Worm (Caenorhabditis elegans) whole organism, young adult: Measurements from ENCODE around the gene nhr-258.

Experiments used
- B0035.1 ChIP-seq: sonication (generic microtip); optimal IDR thresholded peaks from 2 replicates; lab custom pipeline; 2016; ENCODE audit warnings: missing genetic modification characterization, mild to moderate bottlenecking, missing compliant biosample characterization, missing genotype, missing genetic modification reagents
- K11D2.4 ChIP-seq: fragments of 200-800 bp; sonication (Bioruptor generic); IDR thresholded peaks from 2 replicates; pipeline ENCODE4 v1.3.6; 2022; ENCODE audit warnings: missing genetic modification reagents, missing genetic modification characterization, missing compliant biosample characterization
- Y56A3A.18 ChIP-seq: fragments of 200-800 bp; sonication (Bioruptor generic); IDR thresholded peaks from 2 replicates; pipeline ENCODE4 v1.3.6; 2022; ENCODE audit warnings: missing genetic modification reagents, missing genetic modification characterization, missing compliant biosample characterization
- hsf-1 ChIP-seq: fragments of 200-800 bp; sonication (Bioruptor generic); IDR thresholded peaks from 2 replicates; pipeline ENCODE4 v1.3.6; 2022; ENCODE audit warnings: missing genetic modification reagents, missing genetic modification characterization, missing compliant biosample characterization
- let-526 ChIP-seq: fragments of 200-800 bp; sonication (Bioruptor generic); IDR thresholded peaks from 2 replicates; pipeline ENCODE4 v1.3.6; 2022; ENCODE audit warnings: missing genetic modification reagents, missing genetic modification characterization, missing compliant biosample characterization
- lsl-1 ChIP-seq: fragments of 200-800 bp; sonication (Bioruptor generic); optimal IDR thresholded peaks from 2 replicates; lab custom pipeline; 2018; ENCODE audit warnings: mild to moderate bottlenecking, missing genetic modification characterization, moderate library complexity, missing compliant biosample characterization
- nhr-120 ChIP-seq: fragments of 200-800 bp; sonication (Bioruptor generic); IDR thresholded peaks from 2 replicates; pipeline ENCODE4 v1.3.6; 2022; ENCODE audit warnings: missing genetic modification characterization, missing compliant biosample characterization
- pbrm-1 ChIP-seq: fragments of 200-800 bp; sonication (Bioruptor generic); IDR thresholded peaks from 2 replicates; pipeline ENCODE4 v1.3.6; 2022; ENCODE audit warnings: missing genetic modification reagents, missing genetic modification characterization, missing compliant biosample characterization
- snpc-4 ChIP-seq, 5 experiments: fragments of 150-350 bp in 1 of 5; sonication (generic microtip) in 4 of 5; optimal IDR thresholded peaks; 2 replicates each; lab custom pipeline; 2014 to 2018; ENCODE audit warnings: missing genetic modification characterization in 5 of 5, missing biosample characterization in 3 of 5, antibody characterized with exemption in 2 of 5, mild to moderate bottlenecking in 2 of 5, missing compliant biosample characterization in 2 of 5, missing genotype in 2 of 5, moderate library complexity in 2 of 5, missing genetic modification reagents in 1 of 5
- unc-62 ChIP-seq: fragments of 150-350 bp; optimal IDR thresholded peaks from 2 replicates; lab custom pipeline; 2014; ENCODE audit warnings: missing biosample characterization, missing genetic modification reagents, missing genetic modification characterization
- zfh-2 ChIP-seq: fragments of 200-800 bp; sonication (Bioruptor generic); conservative IDR thresholded peaks from 2 replicates; pipeline ENCODE4 v1.3.6; 2022; ENCODE audit warnings: missing genetic modification reagents, missing genetic modification characterization, missing compliant biosample characterization

DNA sequence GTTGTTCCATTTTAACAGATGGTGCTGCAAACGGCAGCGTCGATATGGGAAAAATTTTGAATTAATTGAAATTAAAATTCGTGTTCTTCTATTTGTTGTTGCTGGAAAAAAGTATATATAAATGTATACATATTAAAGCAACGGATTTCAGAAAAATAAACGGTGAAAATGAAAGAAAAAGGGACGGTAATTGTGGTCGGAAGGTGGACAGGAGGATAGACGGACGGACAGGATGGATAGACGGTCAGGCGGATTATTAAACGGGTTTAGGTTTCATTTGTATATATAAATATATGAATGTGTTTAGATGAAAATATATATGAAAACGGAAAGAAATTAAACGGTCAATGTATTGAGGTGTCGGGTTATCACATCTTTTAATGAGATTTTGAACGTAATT is 15.3 kb upstream of the nhr-258 start, which contains the start of gene nhr-31:
- no peak for TF ChIP-seq B0035.1
- TF ChIP-seq unc-62, result no peak
- no peak for TF ChIP-seq pbrm-1 (GFP tag; lab: Robert Waterston, UW)
- TF ChIP-seq zfh-2 (GFP tag; lab: Robert Waterston, UW), result no peak
- no peak for TF ChIP-seq lsl-1 (GFP tag; lab: Kevin White, UChicago)
- no peak for TF ChIP-seq hsf-1 (GFP tag; lab: Robert Waterston, UW)
- no peak for TF ChIP-seq Y56A3A.18 (GFP tag; lab: Robert Waterston, UW)
- no peak for TF ChIP-seq snpc-4 (GFP tag; optimal IDR thresholded peaks at IDR 0.05; lab: Kevin White, UChicago)
- TF ChIP-seq snpc-4 (tag; optimal IDR thresholded peaks at IDR 0.05; lab: Kevin White, UChicago), result no peak
- TF ChIP-seq nhr-120, result no peak
- TF ChIP-seq let-526 (GFP tag; lab: Robert Waterston, UW), result no peak
- no peak for TF ChIP-seq K11D2.4 (GFP tag; lab: Robert Waterston, UW)
